Worm (Caenorhabditis elegans) whole organism, late embryonic: ENCODE data around the gene B0507.1.

Experiments used
- F13H6.1 ChIP-seq: sonication (generic microtip); optimal IDR thresholded peaks from 2 replicates; lab custom pipeline; 2016; ENCODE audit warnings: missing genetic modification characterization, missing compliant biosample characterization
- ama-1 ChIP-seq: fragments of 150-350 bp; optimal IDR thresholded peaks from 2 replicates; lab custom pipeline; 2014
- ceh-22 ChIP-seq: sonication (generic microtip); optimal IDR thresholded peaks from 2 replicates; lab custom pipeline; 2017; ENCODE audit warnings: missing biosample characterization, missing genetic modification characterization
- ceh-48 ChIP-seq: sonication (generic microtip); optimal IDR thresholded peaks from 2 replicates; lab custom pipeline; 2016; ENCODE audit warnings: missing genetic modification characterization, inconsistent platforms, missing compliant biosample characterization
- ceh-9 ChIP-seq: sonication (generic microtip); optimal IDR thresholded peaks from 2 replicates; lab custom pipeline; 2016; ENCODE audit warnings: mild to moderate bottlenecking, missing genetic modification characterization, inconsistent platforms, missing compliant biosample characterization
- dmd-4 ChIP-seq: sonication (generic microtip); optimal IDR thresholded peaks from 2 replicates; lab custom pipeline; 2016; ENCODE audit warnings: borderline replicate concordance, missing genetic modification characterization, missing compliant biosample characterization
- ets-4 ChIP-seq: sonication (generic microtip); optimal IDR thresholded peaks from 2 replicates; lab custom pipeline; 2016; ENCODE audit warnings: missing genetic modification characterization, missing compliant biosample characterization
- hlh-8 ChIP-seq: sonication (generic microtip); optimal IDR thresholded peaks from 2 replicates; lab custom pipeline; 2016; ENCODE audit warnings: missing genotype, missing genetic modification characterization, missing compliant biosample characterization
- lim-6 ChIP-seq: sonication (generic microtip); optimal IDR thresholded peaks from 2 replicates; lab custom pipeline; 2016; ENCODE audit warnings: missing genetic modification characterization, missing compliant biosample characterization
- pha-4 ChIP-seq: fragments of 150-350 bp; optimal IDR thresholded peaks from 2 replicates; lab custom pipeline; 2018; ENCODE audit warnings: missing biosample characterization, missing genetic modification reagents, missing genetic modification characterization

DNA sequence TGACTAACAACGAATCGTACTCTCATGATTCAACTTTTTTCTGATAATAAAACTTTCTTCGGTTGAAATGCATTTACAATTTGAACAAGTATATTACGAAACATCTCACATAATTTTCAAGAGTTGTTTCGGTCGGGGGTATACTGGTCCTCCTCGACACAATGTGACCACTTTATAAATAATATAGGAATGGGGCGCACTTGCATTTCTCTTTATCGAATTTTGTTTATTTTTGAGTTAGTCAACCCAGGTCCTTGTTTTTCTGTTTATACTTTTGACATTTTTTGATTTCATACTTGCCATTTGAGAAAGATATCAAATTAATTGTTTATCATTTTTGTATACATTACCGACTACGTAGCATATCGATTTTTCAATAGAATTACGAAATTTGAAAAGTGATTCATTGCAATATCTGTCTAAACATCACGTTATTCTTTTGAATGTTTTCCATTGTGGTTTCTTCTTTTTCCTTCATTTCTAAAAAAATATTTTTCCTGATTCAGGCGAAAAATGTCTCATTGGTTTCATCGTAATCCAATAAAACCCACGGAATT, 2.5 kb upstream of the B0507.1 start, which contains the start of gene B0507.2:
- no peak for TF ChIP-seq ama-1
- TF ChIP-seq F13H6.1 (tag; lab: Kevin White, UChicago), result no peak
- no peak for TF ChIP-seq ets-4 (tag; lab: Kevin White, UChicago)
- no peak for TF ChIP-seq ceh-22 (tag; lab: Kevin White, UChicago)
- no peak for TF ChIP-seq ceh-48
- TF ChIP-seq ceh-9 (tag; lab: Kevin White, UChicago), result no peak
- no peak for TF ChIP-seq lim-6
- no peak for TF ChIP-seq dmd-4 (tag; lab: Kevin White, UChicago)
- TF ChIP-seq pha-4 (tag; lab: Kevin White, UChicago), result no peak
- no peak for TF ChIP-seq hlh-8 (tag; lab: Kevin White, UChicago)
